Fruit fly (Drosophila melanogaster): ENCODE results near the gene Srp14.

Srp14 gene

dm6 chr3R:20579816-20580215 lies at the start of gene Srp14, which contains the start of gene EloB:
Gene Srp14, plus strand, starts transcription at chr3R:20580115.
Gene EloB, minus strand, starts transcription at chr3R:20579850.
- peak; percentile 80 for TF ChIP-seq noc (tag; optimal IDR thresholded peaks at IDR 0.05)

dm6 chr3R:20534575-20534974 lies 45.3 kb upstream of the Srp14 start, which contains the start of the genes MtnE and MtnD:
Gene MtnE, minus strand, starts transcription at chr3R:20534704.
Gene MtnD, plus strand, starts transcription at chr3R:20534962.
- no peak for TF ChIP-seq noc (tag; optimal IDR thresholded peaks at IDR 0.05)

DNA sequence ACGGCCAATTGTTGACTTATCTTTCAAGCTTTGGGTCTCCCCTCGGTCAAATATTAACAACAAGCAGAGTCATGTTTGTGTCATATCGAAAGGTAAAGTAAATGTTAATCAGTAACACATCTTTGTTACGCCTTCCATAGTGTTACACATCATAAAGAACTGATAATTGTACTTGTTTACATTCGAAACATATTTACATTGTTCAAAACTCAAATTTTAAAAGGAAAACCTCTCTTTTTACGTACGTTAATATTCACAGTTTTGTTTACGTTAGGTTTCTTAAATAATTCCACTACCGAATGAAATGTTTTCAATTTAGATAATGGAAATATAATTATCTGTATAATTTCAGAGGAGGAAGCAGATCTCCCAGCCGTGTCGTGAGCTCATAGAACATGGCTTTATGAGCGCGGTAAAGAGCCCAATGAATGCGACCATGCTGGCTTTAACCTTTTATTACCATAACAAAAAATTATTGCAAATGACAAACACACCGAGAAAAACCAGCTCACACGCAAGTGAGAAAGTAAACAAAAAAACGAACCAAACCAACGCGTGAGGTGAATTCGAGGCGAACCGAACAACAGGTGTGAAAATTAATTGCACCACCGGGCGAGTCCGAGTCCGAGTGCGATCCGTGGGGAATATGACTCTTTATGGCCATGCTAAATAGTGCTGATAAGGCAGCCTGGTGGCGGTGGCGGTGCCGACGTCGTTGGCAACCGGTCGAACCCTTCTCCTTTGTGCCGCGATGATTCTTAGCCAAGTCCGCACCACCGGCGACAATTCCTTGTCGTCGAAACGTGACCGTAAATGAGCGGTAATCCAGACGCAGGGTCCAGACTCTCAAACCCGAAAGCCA lies 37.4 kb upstream of the Srp14 start:
- TF ChIP-seq noc (tag; optimal IDR thresholded peaks at IDR 0.05) = no peak

- TF ChIP-seq noc (tag; optimal IDR thresholded peaks at IDR 0.05) = no peak
Observed at dm6 chr3R:20543220-20543619, 36.7 kb upstream of the Srp14 start.

DNA sequence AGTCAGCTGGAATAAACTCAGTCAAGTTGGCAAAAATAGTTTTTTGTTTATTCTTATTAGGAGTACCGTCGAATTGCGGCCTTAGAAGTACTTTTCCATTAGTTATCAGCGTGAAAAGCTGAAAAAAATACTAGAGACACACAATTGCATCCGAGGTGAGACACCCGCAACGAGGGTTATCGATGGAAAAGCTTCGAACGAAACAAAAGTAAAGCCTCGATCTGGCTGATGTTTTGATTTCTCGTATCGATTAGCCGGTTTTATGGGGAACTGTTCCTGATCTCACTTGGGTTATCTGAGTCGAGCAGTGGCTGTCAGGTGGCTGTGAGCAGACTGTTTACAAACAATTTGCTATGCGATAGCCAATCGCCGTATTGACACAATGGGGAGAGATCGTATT lies 36.2 kb upstream of the Srp14 start:
- no peak for TF ChIP-seq noc (tag; optimal IDR thresholded peaks at IDR 0.05)

- no peak for TF ChIP-seq noc (tag; optimal IDR thresholded peaks at IDR 0.05)
Observed at dm6 chr3R:20544952-20545351, 35.0 kb upstream of the Srp14 start.

DNA sequence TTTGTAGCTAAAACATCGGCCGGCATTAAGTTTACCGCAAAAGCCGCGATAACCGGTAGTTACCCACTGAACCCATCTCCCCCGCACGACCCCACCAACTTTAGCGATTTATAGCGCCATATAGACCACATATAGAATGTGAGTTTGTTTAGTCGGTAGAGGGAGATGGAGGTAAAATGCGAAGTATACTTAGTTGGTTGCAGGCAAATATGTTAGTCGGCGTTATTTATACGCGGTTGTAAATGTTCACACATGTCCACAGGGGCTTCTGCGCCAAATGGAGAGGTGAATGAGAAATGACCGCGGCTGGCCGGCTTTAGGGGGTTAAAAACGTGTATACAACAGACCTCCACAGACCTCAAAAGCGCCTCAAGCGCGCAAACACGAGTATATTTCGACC lies 34.2 kb upstream of the Srp14 start:
- TF ChIP-seq noc (tag; optimal IDR thresholded peaks at IDR 0.05) = peak; percentile 10

DNA sequence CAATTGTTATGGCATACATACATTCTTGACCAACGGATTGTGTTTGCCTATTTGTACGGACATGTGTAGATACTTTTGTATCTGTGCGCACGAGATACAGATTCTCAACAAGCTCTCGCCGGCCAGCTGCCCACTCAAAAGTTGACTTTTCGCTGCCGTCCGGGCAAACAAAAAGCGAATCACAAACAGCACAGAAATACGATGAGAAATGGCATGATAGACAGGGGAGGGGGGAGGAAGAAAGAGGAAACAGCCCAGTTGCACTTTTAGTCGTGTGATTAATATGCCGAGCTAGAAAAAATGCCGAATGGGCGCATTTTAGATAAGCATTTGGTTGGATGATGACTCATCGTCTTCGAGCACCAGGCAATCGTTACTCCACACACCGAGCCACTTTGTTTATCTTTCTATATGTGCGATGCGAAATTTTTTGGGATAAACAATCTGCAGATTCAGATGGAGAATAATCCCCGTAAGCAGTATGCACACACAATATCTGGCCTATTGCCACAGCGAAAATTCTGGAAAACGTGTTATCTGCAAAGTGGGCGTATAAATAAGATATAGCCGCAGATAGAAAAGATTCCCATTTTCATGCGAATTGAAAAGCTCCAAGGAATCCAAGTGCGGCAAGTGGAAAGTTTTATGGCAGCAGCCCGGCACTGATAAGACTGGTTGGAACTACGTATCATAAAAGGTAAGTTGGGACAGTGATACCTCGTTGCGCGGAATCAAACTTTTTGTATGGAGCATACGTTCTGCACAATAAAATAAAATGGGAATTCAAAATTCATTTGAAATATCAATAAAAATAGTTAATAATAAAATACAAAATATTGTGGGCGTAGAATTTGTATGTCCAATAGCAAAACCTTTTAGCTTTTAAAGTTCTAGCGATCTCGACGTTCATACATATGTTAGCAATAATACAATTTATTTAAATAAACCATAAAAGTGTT lies 33.0 kb upstream of the Srp14 start:
- peak; percentile 73 for TF ChIP-seq noc (tag; optimal IDR thresholded peaks at IDR 0.05)

DNA sequence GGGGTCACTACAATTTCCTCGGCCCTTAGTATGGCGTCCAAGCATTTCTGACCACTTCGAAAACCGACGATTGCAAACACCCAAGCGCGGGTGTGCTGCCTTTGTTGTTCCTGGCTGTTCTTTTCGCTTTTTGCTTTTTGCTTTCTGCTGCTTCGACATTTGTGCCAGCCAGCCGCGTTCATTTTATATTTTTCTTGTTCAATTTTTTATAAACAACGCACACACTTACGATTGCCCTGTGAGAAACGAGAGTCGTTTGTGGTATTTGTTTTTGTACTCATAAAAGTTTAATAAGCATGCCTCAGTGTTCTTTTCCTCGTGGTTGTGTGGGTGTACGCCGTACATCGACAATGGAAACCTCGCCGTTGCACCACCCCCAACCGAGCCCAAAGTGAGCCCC lies 32.2 kb upstream of the Srp14 start:
- no peak for TF ChIP-seq noc (tag; optimal IDR thresholded peaks at IDR 0.05)

DNA sequence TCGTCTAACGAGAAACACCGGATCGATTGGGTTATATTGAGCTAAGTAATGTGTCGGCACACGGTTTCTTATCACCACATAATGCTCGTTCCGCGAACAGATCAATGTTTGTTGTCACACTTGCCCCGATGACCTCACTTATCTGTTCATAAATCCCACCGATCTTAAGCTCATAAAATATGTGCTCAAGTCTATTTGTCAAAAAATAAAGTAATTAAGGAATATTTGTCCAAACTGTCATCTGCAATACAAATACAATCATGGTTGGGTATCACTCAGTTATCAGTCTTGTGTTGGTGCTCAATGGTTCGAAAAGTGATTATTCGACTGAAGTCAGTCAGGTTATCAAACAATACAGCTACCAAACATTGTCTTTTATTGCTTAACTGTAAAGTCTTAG lies 31.7 kb upstream of the Srp14 start:
- peak; percentile 93 for TF ChIP-seq noc (tag; optimal IDR thresholded peaks at IDR 0.05)

DNA sequence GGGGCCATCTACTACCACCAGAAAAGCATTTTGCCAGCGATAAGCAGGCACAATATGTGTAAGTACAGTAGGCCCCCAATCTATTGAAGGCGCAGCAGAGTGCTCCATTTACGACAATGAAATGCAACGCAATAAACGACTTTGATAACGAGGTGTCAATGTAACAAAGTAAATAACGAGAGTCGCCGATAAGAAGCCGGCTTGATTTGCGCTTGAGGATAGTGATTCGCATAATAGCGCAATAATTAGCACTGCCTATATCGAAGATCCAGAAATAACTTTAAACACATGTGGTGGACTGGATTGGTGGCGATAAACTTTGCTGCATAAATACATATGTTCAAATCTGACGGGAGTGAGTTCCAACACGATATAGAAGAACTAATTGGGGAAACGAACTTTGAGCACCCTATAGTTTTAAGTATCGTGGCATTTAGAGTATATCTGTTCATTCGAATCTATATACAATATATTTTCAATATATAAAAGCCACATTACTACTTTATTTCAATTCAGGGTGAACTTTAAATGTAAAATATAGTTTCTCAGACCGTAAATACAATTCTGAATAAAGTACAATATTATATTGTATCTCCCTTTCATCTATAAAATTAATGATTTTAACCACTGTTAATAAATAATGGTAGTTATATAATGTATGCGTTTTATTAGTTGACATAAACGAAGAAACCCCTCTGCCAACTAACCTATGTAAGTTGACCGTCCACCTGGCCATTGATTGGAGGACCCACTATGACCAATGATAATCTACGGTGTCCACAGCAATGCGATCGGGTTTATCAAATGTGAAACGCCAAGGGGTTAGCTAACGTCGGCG lies 30.7 kb upstream of the Srp14 start:
- no peak for TF ChIP-seq noc (tag; optimal IDR thresholded peaks at IDR 0.05)

dm6 chr3R:20549855-20550603 lies 29.9 kb upstream of the Srp14 start:
- TF ChIP-seq noc (tag; optimal IDR thresholded peaks at IDR 0.05) = peak; percentile 91

dm6 chr3R:20550632-20551486 lies 29.1 kb upstream of the Srp14 start:
- peak; percentile 69 for TF ChIP-seq noc (tag; optimal IDR thresholded peaks at IDR 0.05)
